Fruit fly (Drosophila melanogaster) whole organism, embryonic: ENCODE results near the gene CG43799.

ENCODE experiments used
- B-H2 ChIP-seq: fragments of 200-800 bp; sonication (Bioruptor generic); optimal IDR thresholded peaks from 2 replicates; lab custom pipeline; 2018; ENCODE audit warnings: missing biosample characterization, mild to moderate bottlenecking, missing genetic modification characterization
- CG11456 ChIP-seq: fragments of 200-800 bp; sonication (Bioruptor generic); IDR thresholded peaks from 3 replicates; pipeline ENCODE4 v1.3.6; 2022; ENCODE audit warnings: missing biosample characterization, missing genetic modification characterization
- CG12071 ChIP-seq: fragments of 200-800 bp; sonication (Bioruptor generic); optimal IDR thresholded peaks from 3 replicates; lab custom pipeline; 2018; ENCODE audit warnings: missing biosample characterization, mild to moderate bottlenecking, missing genetic modification characterization
- CG1233 ChIP-seq: fragments of 200-800 bp; sonication (Bioruptor generic); optimal IDR thresholded peaks from 4 replicates; lab custom pipeline; 2018; ENCODE audit warnings: missing biosample characterization, mild to moderate bottlenecking, missing genetic modification characterization
- CG12659 ChIP-seq: fragments of 200-800 bp; sonication (Bioruptor generic); optimal IDR thresholded peaks from 3 replicates; lab custom pipeline; 2017; ENCODE audit warnings: mild to moderate bottlenecking, missing biosample characterization, missing genetic modification reagents, missing genetic modification characterization
- CG12769 ChIP-seq: fragments of 200-800 bp; sonication (Bioruptor generic); optimal IDR thresholded peaks from 2 replicates; lab custom pipeline; 2019; ENCODE audit warnings: missing biosample characterization, mild to moderate bottlenecking, missing genetic modification characterization, moderate library complexity
- CG13424 ChIP-seq: fragments of 200-800 bp; sonication (Bioruptor generic); optimal IDR thresholded peaks from 2 replicates; lab custom pipeline; 2019; ENCODE audit warnings: missing biosample characterization, mild to moderate bottlenecking, missing genetic modification characterization, moderate library complexity
- CG15073 ChIP-seq: fragments of 200-800 bp; sonication (Bioruptor generic); optimal IDR thresholded peaks from 2 replicates; lab custom pipeline; 2016; ENCODE audit warnings: missing biosample characterization, missing genetic modification characterization
- CG16863 ChIP-seq: fragments of 200-800 bp; sonication (Bioruptor generic); optimal IDR thresholded peaks from 3 replicates; lab custom pipeline; 2016; ENCODE audit warnings: missing biosample characterization, missing genetic modification characterization
- CG18476 ChIP-seq: fragments of 200-800 bp; sonication (Bioruptor generic); optimal IDR thresholded peaks from 2 replicates; lab custom pipeline; 2016; ENCODE audit warnings: missing biosample characterization, mild to moderate bottlenecking, missing genetic modification characterization
- CG18764 ChIP-seq: fragments of 200-800 bp; sonication (Bioruptor generic); optimal IDR thresholded peaks from 3 replicates; lab custom pipeline; 2016; ENCODE audit warnings: missing biosample characterization, missing genetic modification characterization
- CG2712 ChIP-seq: fragments of 200-800 bp; optimal IDR thresholded peaks from 3 replicates; lab custom pipeline; 2019; ENCODE audit warnings: missing biosample characterization, mild to moderate bottlenecking, missing genetic modification characterization, moderate library complexity
- CG31224 ChIP-seq: fragments of 200-800 bp; sonication (Bioruptor generic); IDR thresholded peaks from 2 replicates; pipeline ENCODE4 v1.3.6; 2022; ENCODE audit warnings: missing biosample characterization, missing genetic modification characterization
- CG33557 ChIP-seq: fragments of 200-800 bp; sonication (Bioruptor generic); optimal IDR thresholded peaks from 2 replicates; lab custom pipeline; 2019; ENCODE audit warnings: missing biosample characterization, mild to moderate bottlenecking, missing genetic modification characterization, moderate library complexity
- CG4360 ChIP-seq: fragments of 200-800 bp; sonication (Bioruptor generic); IDR thresholded peaks from 2 replicates; pipeline ENCODE4 v1.3.6; 2022; ENCODE audit warnings: missing biosample characterization, missing genetic modification characterization
- CG4424 ChIP-seq: fragments of 200-800 bp; sonication (Bioruptor generic); optimal IDR thresholded peaks from 3 replicates; lab custom pipeline; 2016; ENCODE audit warnings: missing biosample characterization, missing genetic modification characterization
- CG7928 ChIP-seq: fragments of 200-800 bp; sonication (Bioruptor generic); optimal IDR thresholded peaks from 2 replicates; lab custom pipeline; 2017; ENCODE audit warnings: missing biosample characterization, mild to moderate bottlenecking, missing genetic modification characterization
- CG8924 ChIP-seq: fragments of 200-800 bp; optimal IDR thresholded peaks from 3 replicates; lab custom pipeline; 2019; ENCODE audit warnings: missing biosample characterization, mild to moderate bottlenecking, missing genetic modification characterization, moderate library complexity
- D ChIP-seq, 2 experiments: fragments of 200-800 bp in 1 of 2; fragments of >200 bp in 1 of 2; sonication (Bioruptor generic) in 1 of 2; optimal IDR thresholded peaks; 2 replicates in 1 of 2; 3 replicates in 1 of 2; lab custom pipeline; 2017; ENCODE audit warnings: mild to moderate bottlenecking in 1 of 2, missing biosample characterization in 1 of 2, missing genetic modification characterization in 1 of 2, missing genetic modification reagents in 1 of 2
- Dbx ChIP-seq: fragments of 200-800 bp; sonication (Bioruptor generic); IDR thresholded peaks from 3 replicates; pipeline ENCODE4 v1.3.6; 2022; ENCODE audit warnings: missing biosample characterization, missing genetic modification characterization
- E2f1 ChIP-seq: fragments of 200-800 bp; sonication (Bioruptor generic); IDR thresholded peaks from 2 replicates; pipeline ENCODE4 v1.3.6; 2022; ENCODE audit warnings: missing biosample characterization, missing genetic modification characterization
- H15 ChIP-seq: fragments of 200-800 bp; sonication (Bioruptor generic); IDR thresholded peaks from 3 replicates; pipeline ENCODE4 v1.3.6; 2022; ENCODE audit warnings: missing biosample characterization, missing genetic modification characterization
- HmgZ ChIP-seq: fragments of 200-800 bp; sonication (Bioruptor generic); optimal IDR thresholded peaks from 2 replicates; lab custom pipeline; 2018; ENCODE audit warnings: missing biosample characterization, mild to moderate bottlenecking, missing genetic modification characterization
- Hsf ChIP-seq: fragments of 200-800 bp; sonication (Bioruptor generic); optimal IDR thresholded peaks from 3 replicates; lab custom pipeline; 2016; ENCODE audit warnings: missing biosample characterization, missing genetic modification characterization
- Jarid2 ChIP-seq: fragments of 200-800 bp; sonication (Bioruptor generic); optimal IDR thresholded peaks from 3 replicates; lab custom pipeline; 2017; ENCODE audit warnings: mild to moderate bottlenecking, missing biosample characterization, missing genetic modification reagents, missing genetic modification characterization
- MBD-R2 ChIP-seq: fragments of 200-800 bp; sonication (Bioruptor generic); IDR thresholded peaks from 2 replicates; pipeline ENCODE4 v1.3.6; 2022; ENCODE audit warnings: missing biosample characterization, missing genetic modification characterization
- Neu2 ChIP-seq: fragments of 200-800 bp; sonication (Bioruptor generic); optimal IDR thresholded peaks from 3 replicates; lab custom pipeline; 2016; ENCODE audit warnings: missing biosample characterization, missing genetic modification characterization, borderline replicate concordance
- Rfx ChIP-seq: fragments of 200-800 bp; sonication (Bioruptor generic); IDR thresholded peaks from 2 replicates; pipeline ENCODE4 v1.3.6; 2022; ENCODE audit warnings: missing biosample characterization, missing genetic modification characterization
- Xrp1 ChIP-seq: fragments of 200-800 bp; sonication (Bioruptor generic); IDR thresholded peaks from 2 replicates; pipeline ENCODE4 v1.3.6; 2022; ENCODE audit warnings: missing biosample characterization, missing genetic modification characterization
- YL-1 ChIP-seq: fragments of 200-800 bp; sonication (Bioruptor generic); optimal IDR thresholded peaks from 3 replicates; lab custom pipeline; 2017; ENCODE audit warnings: missing biosample characterization, mild to moderate bottlenecking, missing genetic modification characterization
- bcd ChIP-seq: fragments of 200-800 bp; sonication (Bioruptor generic); optimal IDR thresholded peaks from 2 replicates; lab custom pipeline; 2017; ENCODE audit warnings: missing biosample characterization, mild to moderate bottlenecking, missing genetic modification characterization
- cad ChIP-seq: fragments of >200 bp; optimal IDR thresholded peaks from 2 replicates; lab custom pipeline; 2017; ENCODE audit warnings: missing biosample characterization, missing genetic modification characterization
- cg ChIP-seq: fragments of 200-800 bp; sonication (Bioruptor generic); optimal IDR thresholded peaks from 3 replicates; lab custom pipeline; 2019; ENCODE audit warnings: missing biosample characterization, mild to moderate bottlenecking, missing genetic modification characterization, moderate library complexity
- chif ChIP-seq, 2 experiments: fragments of 200-800 bp; sonication (Bioruptor generic); optimal IDR thresholded peaks; 3 replicates each; lab custom pipeline; 2016; ENCODE audit warnings: missing biosample characterization in 2 of 2, missing genetic modification characterization in 2 of 2
- chinmo ChIP-seq: fragments of 200-800 bp; sonication (Bioruptor generic); IDR thresholded peaks from 4 replicates; pipeline ENCODE4 v1.3.6; 2022; ENCODE audit warnings: missing biosample characterization, missing genetic modification characterization; ENCODE audit not compliant: partially characterized antibody
- dan ChIP-seq: fragments of 200-800 bp; sonication (Bioruptor generic); IDR thresholded peaks from 2 replicates; pipeline ENCODE4 v1.3.6; 2022; ENCODE audit warnings: missing biosample characterization, missing genetic modification characterization
- emc ChIP-seq: fragments of 200-800 bp; sonication (Bioruptor generic); optimal IDR thresholded peaks from 2 replicates; lab custom pipeline; 2016; ENCODE audit warnings: missing biosample characterization, missing genetic modification characterization
- gsb-n ChIP-seq: fragments of 200-800 bp; sonication (Bioruptor generic); optimal IDR thresholded peaks from 3 replicates; lab custom pipeline; 2018; ENCODE audit warnings: missing biosample characterization, mild to moderate bottlenecking, missing genetic modification characterization
- gt ChIP-seq: fragments of 200-800 bp; sonication (Bioruptor generic); IDR thresholded peaks from 2 replicates; pipeline ENCODE4 v1.3.6; 2022; ENCODE audit warnings: missing biosample characterization, missing genetic modification characterization
- nerfin-2 ChIP-seq: fragments of 200-800 bp; sonication (Bioruptor generic); IDR thresholded peaks from 2 replicates; pipeline ENCODE4 v1.3.6; 2022; ENCODE audit warnings: missing biosample characterization, missing genetic modification characterization; ENCODE audit not compliant: partially characterized antibody
- pb ChIP-seq: fragments of 200-800 bp; sonication (Bioruptor generic); optimal IDR thresholded peaks from 3 replicates; lab custom pipeline; 2016; ENCODE audit warnings: missing biosample characterization, missing genetic modification characterization
- psq ChIP-seq: fragments of 200-800 bp; sonication (Bioruptor generic); optimal IDR thresholded peaks from 2 replicates; lab custom pipeline; 2017; ENCODE audit warnings: missing biosample characterization, missing genetic modification characterization
- ranshi ChIP-seq: fragments of 200-800 bp; sonication (Bioruptor generic); IDR thresholded peaks from 2 replicates; pipeline ENCODE4 v1.3.6; 2022; ENCODE audit warnings: missing biosample characterization, missing genetic modification characterization
- salm ChIP-seq: fragments of 200-800 bp; sonication (Bioruptor generic); optimal IDR thresholded peaks from 2 replicates; lab custom pipeline; 2018; ENCODE audit warnings: missing biosample characterization, mild to moderate bottlenecking, missing genetic modification characterization
- sob ChIP-seq: fragments of 200-800 bp; sonication (Bioruptor generic); IDR thresholded peaks from 2 replicates; pipeline ENCODE4 v1.3.6; 2022; ENCODE audit warnings: missing biosample characterization, missing genetic modification characterization
- trem ChIP-seq: fragments of 200-800 bp; optimal IDR thresholded peaks from 3 replicates; lab custom pipeline; 2019; ENCODE audit warnings: missing biosample characterization, mild to moderate bottlenecking, missing genetic modification characterization, moderate library complexity
- twi ChIP-seq: fragments of 200-800 bp; optimal IDR thresholded peaks from 2 replicates; lab custom pipeline; 2019; ENCODE audit warnings: missing biosample characterization, mild to moderate bottlenecking, missing genetic modification characterization, moderate library complexity
- wor ChIP-seq: fragments of 200-800 bp; sonication (Bioruptor generic); IDR thresholded peaks from 2 replicates; pipeline ENCODE4 v1.3.6; 2022; ENCODE audit warnings: missing biosample characterization, missing genetic modification characterization
- yki ChIP-seq: fragments of >200 bp; optimal IDR thresholded peaks from 3 replicates; lab custom pipeline; 2018
- zfh2 ChIP-seq: fragments of 200-800 bp; sonication (Bioruptor generic); optimal IDR thresholded peaks from 2 replicates; lab custom pipeline; 2016; ENCODE audit warnings: missing biosample characterization, missing genetic modification characterization

The CG43799 gene

DNA sequence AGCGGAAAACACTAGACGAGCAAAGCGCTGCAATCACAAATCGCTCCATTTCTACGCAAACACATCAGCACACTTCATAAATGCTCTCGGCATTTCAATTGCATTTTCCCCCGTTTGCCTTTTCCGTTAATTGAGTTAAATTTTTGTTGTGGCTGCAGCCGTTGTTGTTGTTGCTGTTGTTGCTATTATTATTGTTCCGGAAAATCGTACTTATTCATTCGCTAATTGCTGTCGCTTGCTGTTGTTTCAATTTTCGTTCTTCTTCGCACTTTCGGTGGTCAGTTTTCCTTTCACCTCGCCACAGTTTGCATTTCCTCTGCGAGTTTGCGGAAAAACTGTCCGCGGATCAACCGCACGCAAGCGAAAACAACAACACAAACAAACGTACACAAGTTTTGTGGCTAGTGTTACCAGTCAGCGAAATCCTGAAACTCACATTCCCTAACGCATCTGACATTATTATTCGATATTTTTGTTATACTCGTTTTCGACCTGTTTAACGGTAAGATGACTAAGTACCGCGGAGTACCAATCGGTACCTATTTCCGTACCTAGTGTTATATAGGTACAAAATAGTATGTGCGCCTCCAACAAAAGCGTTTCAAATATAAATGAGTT is 7.8 kb upstream of the CG43799 start, which contains the start of gene CG13784 (continued):
- TF ChIP-seq psq (GFP tag; lab: Kevin White, UChicago) (no peak), dan (no peak), Dbx (peak; percentile 56; the same call in 2 of the 3 replicates), CG12769 (tag; lab: Kevin White, UChicago) (no peak), cad (GFP tag; lab: Kevin White, UChicago) (no peak), B-H2 (GFP tag; lab: Kevin White, UChicago) (peak; percentile 57), yki (lab: Kevin White, UChicago) (no peak), CG31224 (GFP tag; lab: Robert Waterston, UW) (no peak), salm (tag; lab: Kevin White, UChicago) (peak; percentile 46), CG4360 (GFP tag; lab: Robert Waterston, UW) (peak; percentile 96), D (optimal IDR thresholded peaks at IDR 0.05; lab: Kevin White, UChicago) (no peak), D (GFP tag; optimal IDR thresholded peaks at IDR 0.05; lab: Kevin White, UChicago) (no peak), CG12659 (GFP tag; lab: Kevin White, UChicago) (peak; percentile 71), HmgZ (tag; lab: Kevin White, UChicago) (peak; percentile 85), ranshi (GFP tag; lab: Robert Waterston, UW) (no peak), CG33557 (GFP tag; lab: Kevin White, UChicago) (no peak), chif (GFP tag; optimal IDR thresholded peaks at IDR 0.05; lab: Kevin White, UChicago) (no peak), Xrp1 (GFP tag; lab: Robert Waterston, UW) (peak; percentile 16; the same call in 1 of the 2 replicates), wor (GFP tag; lab: Robert Waterston, UW) (no peak), twi (tag; lab: Kevin White, UChicago) (peak; percentile 22), Hsf (GFP tag; lab: Kevin White, UChicago) (no peak), Neu2 (GFP tag; lab: Kevin White, UChicago) (no peak), YL-1 (peak; percentile 58), CG2712 (tag; lab: Kevin White, UChicago) (peak; percentile 55), H15 (0 out of 3 replicates have a peak, but pooled peaks have one; percentile 13), bcd (no peak), CG8924 (tag; lab: Kevin White, UChicago) (peak; percentile 68), chinmo (peak; percentile 83; the same call in 2 of the 4 replicates), gt (GFP tag; lab: Robert Waterston, UW) (no peak), emc (GFP tag; lab: Kevin White, UChicago) (peak; percentile 30), gsb-n (tag; lab: Kevin White, UChicago) (peak; percentile 44), cg (GFP tag; lab: Kevin White, UChicago) (no peak), CG18764 (GFP tag; lab: Kevin White, UChicago) (no peak), CG11456 (GFP tag; lab: Robert Waterston, UW) (no peak), CG12071 (GFP tag; lab: Kevin White, UChicago) (peak; percentile 27), MBD-R2 (GFP tag; lab: Robert Waterston, UW) (peak; percentile 48), Jarid2 (GFP tag; lab: Kevin White, UChicago) (peak; percentile 94), trem (tag; lab: Kevin White, UChicago) (peak; percentile 71), nerfin-2 (peak; percentile 28; the same call in 1 of the 2 replicates), CG1233 (peak; percentile 7), zfh2 (peak; percentile 24), CG7928 (GFP tag; lab: Kevin White, UChicago) (no peak), CG15073 (GFP tag; lab: Kevin White, UChicago) (no peak), pb (GFP tag; lab: Kevin White, UChicago) (peak; percentile 0), CG18476 (GFP tag; lab: Kevin White, UChicago) (no peak), E2f1 (no peak), CG4424 (GFP tag; lab: Kevin White, UChicago) (no peak), CG16863 (GFP tag; lab: Kevin White, UChicago) (no peak), Rfx (GFP tag; lab: Robert Waterston, UW) (peak; percentile 61; the same call in 1 of the 2 replicates), sob (GFP tag; lab: Robert Waterston, UW) (peak; percentile 57; the same call in 1 of the 2 replicates), CG13424 (peak; percentile 45)
